Worm (Caenorhabditis elegans): ENCODE results near the gene dct-12.

DNA sequence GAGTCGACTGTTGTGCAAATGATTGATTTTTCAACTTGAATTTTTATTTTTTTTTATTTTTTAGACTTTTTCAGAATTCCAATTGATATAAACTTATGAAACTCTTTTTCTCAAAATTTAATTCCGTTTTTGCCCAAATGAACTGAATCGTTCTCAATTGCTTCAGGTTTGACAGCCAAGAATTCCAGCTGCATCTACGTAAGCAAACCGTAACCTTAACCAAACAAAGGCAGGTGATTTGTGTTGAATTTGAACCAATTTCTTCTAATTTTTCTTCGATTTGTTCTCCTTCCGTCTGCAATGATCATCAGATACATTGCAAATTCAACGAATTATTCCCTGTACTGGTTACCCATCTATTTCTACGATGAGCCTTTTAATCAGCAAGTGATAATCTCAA lies 17.6 kb upstream of the dct-12 start, which contains the start of gene sre-34:
- TF ChIP-seq tbx-37 (GFP tag; conservative IDR thresholded peaks at IDR 0.05) (no peak), ama-1 (optimal IDR thresholded peaks at IDR 0.05) (no peak)
